Worm (Caenorhabditis elegans) whole organism, late embryonic: ENCODE measurements around the gene lsd-1.

Experiments
- C38D4.7 ChIP-seq: fragments of 200-800 bp; sonication (Bioruptor generic); optimal IDR thresholded peaks from 2 replicates; lab custom pipeline; 2018; ENCODE audit warnings: mild to moderate bottlenecking, missing genetic modification characterization, moderate library complexity, missing compliant biosample characterization
- K02D7.2 ChIP-seq: sonication (generic microtip); optimal IDR thresholded peaks from 2 replicates; lab custom pipeline; 2017; ENCODE audit warnings: mild to moderate bottlenecking, missing genetic modification characterization, missing compliant biosample characterization
- K09A11.1 ChIP-seq: sonication (generic microtip); optimal IDR thresholded peaks from 2 replicates; lab custom pipeline; 2017; ENCODE audit warnings: antibody characterized with exemption, mild to moderate bottlenecking, missing genetic modification characterization, missing compliant biosample characterization; ENCODE audit not compliant: insufficient read depth
- T23F11.4 ChIP-seq: fragments of 200-800 bp; sonication (Bioruptor generic); optimal IDR thresholded peaks from 2 replicates; lab custom pipeline; 2018; ENCODE audit warnings: mild to moderate bottlenecking, missing genetic modification characterization, missing compliant biosample characterization
- Y22D7AL.16 ChIP-seq: sonication (generic microtip); optimal IDR thresholded peaks from 2 replicates; lab custom pipeline; 2016; ENCODE audit warnings: missing genetic modification characterization, missing compliant biosample characterization
- ceh-14 ChIP-seq: sonication (generic microtip); optimal IDR thresholded peaks from 2 replicates; lab custom pipeline; 2016; ENCODE audit warnings: missing genotype, missing genetic modification characterization, missing compliant biosample characterization
- ceh-2 ChIP-seq: sonication (generic microtip); optimal IDR thresholded peaks from 2 replicates; lab custom pipeline; 2016; ENCODE audit warnings: missing genotype, missing genetic modification characterization, missing compliant biosample characterization
- ceh-22 ChIP-seq: sonication (generic microtip); optimal IDR thresholded peaks from 2 replicates; lab custom pipeline; 2017; ENCODE audit warnings: missing biosample characterization, missing genetic modification characterization
- ceh-45 ChIP-seq: fragments of 200-800 bp; sonication (Bioruptor generic); IDR thresholded peaks from 2 replicates; pipeline ENCODE4 v1.3.6; 2022; ENCODE audit warnings: missing genetic modification reagents, missing genetic modification characterization, missing compliant biosample characterization
- ceh-48 ChIP-seq: sonication (generic microtip); optimal IDR thresholded peaks from 2 replicates; lab custom pipeline; 2016; ENCODE audit warnings: missing genetic modification characterization, inconsistent platforms, missing compliant biosample characterization
- dmd-4 ChIP-seq: sonication (generic microtip); optimal IDR thresholded peaks from 2 replicates; lab custom pipeline; 2016; ENCODE audit warnings: borderline replicate concordance, missing genetic modification characterization, missing compliant biosample characterization
- dve-1 ChIP-seq: sonication (generic microtip); optimal IDR thresholded peaks from 2 replicates; lab custom pipeline; 2017; ENCODE audit warnings: antibody characterized with exemption, mild to moderate bottlenecking, missing genetic modification characterization, missing compliant biosample characterization
- elt-2 ChIP-seq: sonication (generic microtip); optimal IDR thresholded peaks from 2 replicates; lab custom pipeline; 2016; ENCODE audit warnings: missing genetic modification reagents, missing genetic modification characterization, missing compliant biosample characterization
- elt-4 ChIP-seq: sonication (generic microtip); optimal IDR thresholded peaks from 2 replicates; lab custom pipeline; 2016; ENCODE audit warnings: missing genetic modification characterization, missing compliant biosample characterization
- ets-4 ChIP-seq: sonication (generic microtip); optimal IDR thresholded peaks from 2 replicates; lab custom pipeline; 2016; ENCODE audit warnings: missing genetic modification characterization, missing compliant biosample characterization
- fax-1 ChIP-seq: sonication (generic microtip); optimal IDR thresholded peaks from 2 replicates; lab custom pipeline; 2016; ENCODE audit warnings: missing genotype, missing genetic modification characterization, missing compliant biosample characterization
- hlh-8 ChIP-seq: sonication (generic microtip); optimal IDR thresholded peaks from 2 replicates; lab custom pipeline; 2016; ENCODE audit warnings: missing genotype, missing genetic modification characterization, missing compliant biosample characterization
- nfya-1 ChIP-seq: sonication (generic microtip); optimal IDR thresholded peaks from 2 replicates; lab custom pipeline; 2017; ENCODE audit warnings: missing genetic modification characterization, mild to moderate bottlenecking, missing compliant biosample characterization, antibody characterized with exemption, moderate library complexity
- nhr-11 ChIP-seq: fragments of 150-350 bp; optimal IDR thresholded peaks from 2 replicates; lab custom pipeline; 2014; ENCODE audit warnings: missing biosample characterization, missing genetic modification characterization
- pat-9 ChIP-seq: fragments of 200-800 bp; sonication (Bioruptor generic); optimal IDR thresholded peaks from 2 replicates; lab custom pipeline; 2018; ENCODE audit warnings: mild to moderate bottlenecking, missing genetic modification characterization, moderate library complexity, missing compliant biosample characterization
- pax-1 ChIP-seq: fragments of 150-350 bp; optimal IDR thresholded peaks from 2 replicates; lab custom pipeline; 2014; ENCODE audit warnings: missing biosample characterization, missing genetic modification characterization
- pha-4 ChIP-seq: fragments of 150-350 bp; optimal IDR thresholded peaks from 2 replicates; lab custom pipeline; 2018; ENCODE audit warnings: missing biosample characterization, missing genetic modification reagents, missing genetic modification characterization
- pqm-1 ChIP-seq: sonication (generic microtip); optimal IDR thresholded peaks from 2 replicates; lab custom pipeline; 2016; ENCODE audit warnings: missing genetic modification characterization, missing compliant biosample characterization
- ref-2 ChIP-seq: sonication (generic microtip); optimal IDR thresholded peaks from 2 replicates; lab custom pipeline; 2016; ENCODE audit warnings: missing genetic modification characterization, missing compliant biosample characterization
- sdc-2 ChIP-seq: sonication (generic microtip); optimal IDR thresholded peaks from 2 replicates; lab custom pipeline; 2016; ENCODE audit warnings: missing genotype, missing genetic modification characterization, missing compliant biosample characterization
- sox-2 ChIP-seq: fragments of 200-800 bp; sonication (Bioruptor generic); IDR thresholded peaks from 2 replicates; pipeline ENCODE4 v1.3.6; 2022; ENCODE audit warnings: missing genetic modification reagents, missing genetic modification characterization, missing compliant biosample characterization
- syd-9 ChIP-seq: sonication (generic microtip); optimal IDR thresholded peaks from 2 replicates; lab custom pipeline; 2016; ENCODE audit warnings: mild to moderate bottlenecking, missing genetic modification characterization, moderate library complexity, missing compliant biosample characterization
- tbx-7 ChIP-seq: sonication (generic microtip); optimal IDR thresholded peaks from 2 replicates; lab custom pipeline; 2016; ENCODE audit warnings: missing genotype, missing genetic modification characterization, missing compliant biosample characterization
- ttx-3 ChIP-seq: sonication (generic microtip); optimal IDR thresholded peaks from 2 replicates; lab custom pipeline; 2016; ENCODE audit warnings: missing genetic modification reagents, missing genetic modification characterization, missing compliant biosample characterization
- unc-3 ChIP-seq, 2 experiments: fragments of 200-800 bp in 1 of 2; sonication (Bioruptor generic) in 1 of 2; sonication (generic microtip) in 1 of 2; conservative IDR thresholded peaks in 1 of 2; optimal IDR thresholded peaks in 1 of 2; 2 replicates each; pipeline versions ENCODE4 v1.3.6 to Lab custom; 2016 to 2022; ENCODE audit warnings: missing compliant biosample characterization in 2 of 2, missing genetic modification characterization in 2 of 2, missing genetic modification reagents in 1 of 2
- unc-42 ChIP-seq: sonication (generic microtip); optimal IDR thresholded peaks from 2 replicates; lab custom pipeline; 2016; ENCODE audit warnings: missing genotype, missing genetic modification characterization, missing compliant biosample characterization
- unc-55 ChIP-seq: sonication (generic microtip); optimal IDR thresholded peaks from 2 replicates; lab custom pipeline; 2017; ENCODE audit warnings: missing biosample characterization, missing genetic modification reagents, missing genetic modification characterization
- ztf-16 ChIP-seq: sonication (generic microtip); optimal IDR thresholded peaks from 2 replicates; lab custom pipeline; 2017; ENCODE audit warnings: missing genetic modification characterization, missing compliant biosample characterization

lsd-1 gene

ce11 chrX:11920723-11921283 is 27.8 kb upstream of the lsd-1 start, which contains the start of gene Y62H9A.14:
Y62H9A.14 (plus strand) TSS chrX:11921233.
- TF ChIP-seq fax-1 (tag; lab: Kevin White, UChicago): no peak
- TF ChIP-seq ceh-45 (GFP tag; lab: Robert Waterston, UW): no peak
- no peak for TF ChIP-seq pat-9
- TF ChIP-seq pqm-1: no peak
- no peak for TF ChIP-seq K09A11.1 (tag; lab: Kevin White, UChicago)
- TF ChIP-seq dve-1: no peak
- TF ChIP-seq ceh-48: no peak
- TF ChIP-seq C38D4.7 (GFP tag; lab: Kevin White, UChicago): no peak
- no peak for TF ChIP-seq unc-55
- no peak for TF ChIP-seq ref-2
- TF ChIP-seq ceh-22 (tag; lab: Kevin White, UChicago): no peak

DNA sequence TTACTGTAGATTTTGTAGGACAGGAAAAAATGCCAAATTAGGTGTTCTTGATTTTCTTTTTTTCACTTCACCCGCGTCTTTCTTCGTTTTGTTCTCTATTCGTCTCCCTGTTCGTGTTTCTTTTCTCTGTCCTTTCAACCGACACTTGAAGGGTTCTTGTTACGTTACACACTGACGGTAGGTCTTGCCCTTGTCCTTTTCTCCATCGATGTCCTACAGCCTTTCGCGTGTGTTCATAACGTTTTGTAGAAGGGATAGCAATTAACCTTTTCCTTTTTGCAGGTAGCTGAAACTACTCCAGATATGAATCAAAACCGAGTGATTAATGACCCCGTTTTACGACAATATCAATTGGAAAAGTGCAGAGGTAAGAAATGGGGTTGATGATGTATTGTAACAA is 24.5 kb upstream of the lsd-1 start, which contains the start of gene F55G7.1:
Gene F55G7.1, plus strand, starts transcription at position 276 of the 400 bp plus-strand sequence.
- TF ChIP-seq ets-4 (tag; lab: Kevin White, UChicago): no peak
- TF ChIP-seq sdc-2 (tag; lab: Kevin White, UChicago): peak; percentile 97
- peak; percentile 9 for TF ChIP-seq ref-2

ce11 chrX:11925243-11925642 is 23.4 kb upstream of the lsd-1 start:
- no peak for TF ChIP-seq dmd-4
- no peak for TF ChIP-seq syd-9 (tag; lab: Kevin White, UChicago)
- no peak for TF ChIP-seq pha-4 (tag; lab: Kevin White, UChicago)
- no peak for TF ChIP-seq tbx-7 (tag; lab: Kevin White, UChicago)
- TF ChIP-seq, all 69 proteins: peak for 0

DNA sequence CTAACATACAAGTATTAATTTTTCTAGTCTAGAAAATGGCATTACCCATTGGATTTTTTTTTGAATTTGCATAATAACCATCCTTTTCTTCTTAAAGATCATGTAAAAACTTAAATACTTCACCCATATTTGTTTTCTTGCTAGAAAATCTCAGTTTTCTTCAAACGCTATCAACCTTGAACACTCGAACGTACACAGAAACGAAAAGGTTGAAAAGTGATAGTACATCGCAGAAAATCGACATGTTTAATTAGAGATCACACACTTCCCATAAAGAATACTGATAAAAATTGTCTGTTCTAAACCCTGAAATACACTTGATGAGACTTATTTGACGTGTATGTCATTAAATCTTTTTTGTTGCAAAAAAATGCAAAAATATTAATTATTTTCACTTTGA is 21.1 kb upstream of the lsd-1 start, which contains the start of gene F55G7.4:
Gene F55G7.4, plus strand, starts transcription at position 301 of the 400 bp plus-strand sequence.
- no peak for TF ChIP-seq dmd-4
- no peak for TF ChIP-seq ref-2
- no peak for TF ChIP-seq pat-9
- TF ChIP-seq ttx-3 (tag; lab: Kevin White, UChicago): no peak
- TF ChIP-seq nhr-11 (tag; lab: Kevin White, UChicago): no peak
- no peak for TF ChIP-seq sox-2 (GFP tag; lab: Robert Waterston, UW)

- TF ChIP-seq ets-4 (tag; lab: Kevin White, UChicago) (no peak), Y22D7AL.16 (tag; lab: Kevin White, UChicago) (no peak), K09A11.1 (tag; lab: Kevin White, UChicago) (no peak), sdc-2 (tag; lab: Kevin White, UChicago) (no peak), ttx-3 (tag; lab: Kevin White, UChicago) (no peak), ceh-2 (tag; lab: Kevin White, UChicago) (no peak), pat-9 (no peak), T23F11.4 (GFP tag; lab: Kevin White, UChicago) (no peak), ceh-14 (tag; lab: Kevin White, UChicago) (no peak), dve-1 (no peak), ztf-16 (no peak), nhr-11 (tag; lab: Kevin White, UChicago) (no peak), pha-4 (tag; lab: Kevin White, UChicago) (no peak), unc-3 (GFP tag; conservative IDR thresholded peaks at IDR 0.05; lab: Robert Waterston, UW) (no peak), unc-3 (tag; optimal IDR thresholded peaks at IDR 0.05; lab: Kevin White, UChicago) (no peak), pax-1 (tag; lab: Kevin White, UChicago) (no peak), unc-42 (tag; lab: Kevin White, UChicago) (no peak), elt-2 (no peak)
- TF ChIP-seq, all 69 proteins: peak for 0
Observed at ce11 chrX:11931559-11931958, 17.1 kb upstream of the lsd-1 start, which contains the start of gene dot-1.4. dot-1.4 (minus strand) TSS chrX:11931659.

- no peak for TF ChIP-seq ceh-22 (tag; lab: Kevin White, UChicago)
- no peak for TF ChIP-seq elt-4 (tag; lab: Kevin White, UChicago)
- TF ChIP-seq K02D7.2 (tag; lab: Kevin White, UChicago): no peak
- no peak for TF ChIP-seq hlh-8 (tag; lab: Kevin White, UChicago)
- no peak for TF ChIP-seq ttx-3 (tag; lab: Kevin White, UChicago)
- peak; percentile 47 for TF ChIP-seq nfya-1
- no peak for TF ChIP-seq ceh-48
Observed at ce11 chrX:11933547-11933946, 15.1 kb upstream of the lsd-1 start.
